Worm (Caenorhabditis elegans): ENCODE results near the gene clec-143.
"Not testable (repeated sequence)": the region's sequence is repeated elsewhere in the genome, so short reads cannot be mapped to it uniquely, and the experiment has no call there.

Gene clec-143

DNA sequence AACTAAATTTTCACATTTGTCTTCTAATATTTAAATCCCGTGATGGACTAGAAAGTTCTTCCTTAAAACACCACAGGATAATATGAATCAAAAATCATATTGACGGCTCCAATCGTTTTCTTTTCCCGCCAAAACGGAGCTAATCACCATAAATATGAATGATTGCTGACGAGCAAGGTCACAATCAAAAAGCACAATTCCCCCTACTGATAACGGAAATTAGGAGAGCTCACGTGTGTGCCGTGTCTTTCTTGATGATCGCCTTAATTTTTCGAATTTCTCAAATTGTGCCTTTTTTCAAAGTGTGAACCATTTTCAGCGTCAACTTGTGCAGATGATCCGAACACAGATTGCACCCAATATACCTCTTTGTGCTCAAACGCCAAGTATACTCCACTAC, 26.2 kb downstream of the clec-143 start (continued):
- TF ChIP-seq pha-4 (GFP tag; IDR thresholded peaks at IDR 0.05) (no peak), pha-4 (tag; optimal IDR thresholded peaks at IDR 0.05) (no peak), rbr-2 (tag; optimal IDR thresholded peaks at IDR 0.05) (no peak), tra-1 (GFP tag; IDR thresholded peaks at IDR 0.05) (no peak), mep-1 (tag; optimal IDR thresholded peaks at IDR 0.05) (no peak), T20F7.1 (GFP tag; optimal IDR thresholded peaks at IDR 0.05) (no peak), hif-1 (tag; optimal IDR thresholded peaks at IDR 0.05) (no peak), fkh-10 (GFP tag; optimal IDR thresholded peaks at IDR 0.05) (no peak), ceh-20 (GFP tag; IDR thresholded peaks at IDR 0.05) (no peak), mdt-29 (GFP tag; IDR thresholded peaks at IDR 0.05) (no peak), F26F4.8 (GFP tag; conservative IDR thresholded peaks at IDR 0.05) (no peak), gei-8 (GFP tag; optimal IDR thresholded peaks at IDR 0.05) (no peak), nhr-25 (tag; optimal IDR thresholded peaks at IDR 0.05; ENCODE audit: borderline replicate concordance, insufficient read depth) (no peak), lin-29 (GFP tag; IDR thresholded peaks at IDR 0.05) (no peak), nhr-28 (tag; optimal IDR thresholded peaks at IDR 0.05) (peak; percentile 62), T26A8.4 (GFP tag; IDR thresholded peaks at IDR 0.05) (no peak), lim-7 (GFP tag; IDR thresholded peaks at IDR 0.05) (no peak), ces-1 (GFP tag; optimal IDR thresholded peaks at IDR 0.05) (no peak), dmd-9 (GFP tag; IDR thresholded peaks at IDR 0.05) (no peak), nhr-41 (GFP tag; IDR thresholded peaks at IDR 0.05) (no peak), dmd-6 (GFP tag; IDR thresholded peaks at IDR 0.05) (peak; percentile 83), D1046.2 (GFP tag; IDR thresholded peaks at IDR 0.05) (no peak), ceh-82 (tag; optimal IDR thresholded peaks at IDR 0.05) (no peak)

DNA sequence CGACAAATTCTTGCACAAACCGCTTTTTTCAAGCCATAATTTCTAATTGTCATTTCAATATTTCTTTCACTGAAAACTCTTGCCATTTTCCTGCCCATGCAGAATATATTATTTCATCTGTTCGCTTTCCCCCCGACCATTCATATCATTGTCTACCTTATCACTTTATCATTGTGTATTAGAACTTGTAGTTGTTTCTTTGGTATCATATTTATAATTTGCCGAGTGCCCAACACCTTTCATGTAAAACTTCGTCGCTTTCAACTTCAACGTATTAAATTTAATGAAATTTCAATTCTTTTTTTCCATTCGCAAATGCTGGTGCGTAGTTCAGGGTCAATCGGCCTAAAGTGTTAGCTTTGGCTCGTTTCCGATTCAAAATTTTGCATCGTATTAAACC, 27.3 kb downstream of the clec-143 start, which contains the start of gene ZK673.1:
TSS of gene ZK673.1 (plus strand) at position 301 of the 400 bp plus-strand sequence.
- peak in 1 of 2 experiments; percentile 56 for TF ChIP-seq unc-62 (GFP tag; optimal IDR thresholded peaks at IDR 0.05 in 1 of 2)
- not testable (repeated sequence) for TF ChIP-seq unc-62 (tag; optimal IDR thresholded peaks at IDR 0.05)

DNA sequence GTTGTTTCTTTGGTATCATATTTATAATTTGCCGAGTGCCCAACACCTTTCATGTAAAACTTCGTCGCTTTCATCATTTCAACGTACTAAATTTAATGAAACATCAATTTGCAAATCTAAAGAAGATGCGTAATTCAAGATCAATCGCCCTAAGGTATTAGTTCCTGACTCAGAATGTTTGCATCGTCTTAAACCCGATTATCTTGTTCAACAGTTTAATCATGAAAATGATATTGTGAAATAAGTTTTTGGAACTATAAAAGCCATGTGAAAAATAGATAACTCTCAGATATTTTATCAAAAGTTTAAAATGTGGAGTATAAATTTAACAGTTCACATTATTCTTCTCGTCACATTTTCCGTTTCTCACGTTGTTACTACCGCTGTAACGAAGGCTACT, 30.1 kb downstream of the clec-143 start, which contains the start of gene E04D5.4:
TSS of gene E04D5.4 (plus strand) at position 301 of the 400 bp plus-strand sequence.
- no peak for TF ChIP-seq zfp-3 (GFP tag; conservative IDR thresholded peaks at IDR 0.05)
- no peak for TF ChIP-seq tra-1 (GFP tag; IDR thresholded peaks at IDR 0.05)
- TF ChIP-seq set-16 (GFP tag; IDR thresholded peaks at IDR 0.05): no peak
- TF ChIP-seq hlh-30 (tag; optimal IDR thresholded peaks at IDR 0.05; ENCODE audit: insufficient read depth): no peak
- TF ChIP-seq Y75B8A.6 (GFP tag; IDR thresholded peaks at IDR 0.05): no peak
- TF ChIP-seq ceh-62 (tag; optimal IDR thresholded peaks at IDR 0.05): no peak
- no peak for TF ChIP-seq zip-2 (tag; optimal IDR thresholded peaks at IDR 0.05)
- no peak for TF ChIP-seq lin-39 (tag; optimal IDR thresholded peaks at IDR 0.05)
- no peak for TF ChIP-seq tag-97 (GFP tag; IDR thresholded peaks at IDR 0.05)
- TF ChIP-seq ztf-11 (tag; optimal IDR thresholded peaks at IDR 0.05): no peak
- TF ChIP-seq F10B5.3 (tag; optimal IDR thresholded peaks at IDR 0.05): no peak

DNA sequence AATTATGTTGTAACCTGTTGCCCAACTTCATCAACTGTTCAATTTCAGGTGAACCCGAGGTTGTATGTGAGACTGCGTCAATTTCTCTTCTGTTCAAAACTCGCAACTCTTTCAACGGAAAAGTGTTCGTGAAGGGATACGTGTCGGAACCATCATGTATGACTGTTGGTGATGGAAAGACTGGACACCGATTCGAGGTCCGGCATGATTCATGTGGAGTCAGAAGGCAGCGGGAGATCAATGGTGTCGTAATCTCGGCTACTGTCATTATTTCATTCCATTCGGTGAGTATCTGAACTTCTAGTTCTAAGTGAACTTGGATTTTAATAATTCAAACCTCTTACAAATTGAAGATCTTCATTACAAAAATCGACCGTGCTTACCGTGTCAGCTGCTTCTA, 32.3 kb downstream of the clec-143 start:
- no peak for TF ChIP-seq hlh-11 (tag; optimal IDR thresholded peaks at IDR 0.05)
- TF ChIP-seq aha-1 (tag): peak; percentile 94
- no peak for TF ChIP-seq jun-1 (tag; optimal IDR thresholded peaks at IDR 0.05)
